Worm (Caenorhabditis elegans) whole organism, L4/young adult: ENCODE results near the gene fbxb-24.

Experiments
- W03F9.2 ChIP-seq: fragments of 150-350 bp; optimal IDR thresholded peaks from 2 replicates; lab custom pipeline; 2014; ENCODE audit warnings: missing biosample characterization, missing genetic modification characterization
- him-1 ChIP-seq: sonication (generic microtip); optimal IDR thresholded peaks from 2 replicates; lab custom pipeline; 2016; ENCODE audit warnings: missing genotype, missing genetic modification reagents, missing genetic modification characterization, missing compliant biosample characterization

- TF ChIP-seq W03F9.2 (tag; lab: Kevin White, UChicago): no peak
- TF ChIP-seq him-1 (tag; lab: Kevin White, UChicago): no peak
Observed at ce11 chrIII:11921658-11922098, 12.9 kb downstream of the fbxb-24 start, which contains the start of gene Y56A3A.22.
